Worm (Caenorhabditis elegans) whole organism, late embryonic: ENCODE results near the gene C26E1.2.
A peak's percentile ranks its signal among the peaks of the same experiment; 100 is the strongest.

Experiments
- C38D4.7 ChIP-seq: fragments of 200-800 bp; sonication (Bioruptor generic); optimal IDR thresholded peaks from 2 replicates; lab custom pipeline; 2018; ENCODE audit warnings: mild to moderate bottlenecking, missing genetic modification characterization, moderate library complexity, missing compliant biosample characterization
- F13H6.1 ChIP-seq: sonication (generic microtip); optimal IDR thresholded peaks from 2 replicates; lab custom pipeline; 2016; ENCODE audit warnings: missing genetic modification characterization, missing compliant biosample characterization
- K02D7.2 ChIP-seq: sonication (generic microtip); optimal IDR thresholded peaks from 2 replicates; lab custom pipeline; 2017; ENCODE audit warnings: mild to moderate bottlenecking, missing genetic modification characterization, missing compliant biosample characterization
- K09A11.1 ChIP-seq: sonication (generic microtip); optimal IDR thresholded peaks from 2 replicates; lab custom pipeline; 2017; ENCODE audit warnings: antibody characterized with exemption, mild to moderate bottlenecking, missing genetic modification characterization, missing compliant biosample characterization; ENCODE audit not compliant: insufficient read depth
- Y22D7AL.16 ChIP-seq: sonication (generic microtip); optimal IDR thresholded peaks from 2 replicates; lab custom pipeline; 2016; ENCODE audit warnings: missing genetic modification characterization, missing compliant biosample characterization
- ahr-1 ChIP-seq: sonication (generic microtip); optimal IDR thresholded peaks from 2 replicates; lab custom pipeline; 2016; ENCODE audit warnings: missing genetic modification characterization, missing compliant biosample characterization
- ceh-14 ChIP-seq: sonication (generic microtip); optimal IDR thresholded peaks from 2 replicates; lab custom pipeline; 2016; ENCODE audit warnings: missing genotype, missing genetic modification characterization, missing compliant biosample characterization
- ceh-18 ChIP-seq: sonication (generic microtip); optimal IDR thresholded peaks from 2 replicates; lab custom pipeline; 2016; ENCODE audit warnings: missing genetic modification characterization, missing compliant biosample characterization
- ceh-2 ChIP-seq: sonication (generic microtip); optimal IDR thresholded peaks from 2 replicates; lab custom pipeline; 2016; ENCODE audit warnings: missing genotype, missing genetic modification characterization, missing compliant biosample characterization
- ceh-22 ChIP-seq: sonication (generic microtip); optimal IDR thresholded peaks from 2 replicates; lab custom pipeline; 2017; ENCODE audit warnings: missing biosample characterization, missing genetic modification characterization
- ceh-30 ChIP-seq: fragments of 150-350 bp; optimal IDR thresholded peaks from 2 replicates; lab custom pipeline; 2014; ENCODE audit warnings: missing biosample characterization, missing genetic modification characterization
- ceh-34 ChIP-seq: sonication (generic microtip); optimal IDR thresholded peaks from 2 replicates; lab custom pipeline; 2016; ENCODE audit warnings: mild to moderate bottlenecking, missing genetic modification characterization, missing compliant biosample characterization
- ceh-45 ChIP-seq: fragments of 200-800 bp; sonication (Bioruptor generic); IDR thresholded peaks from 2 replicates; pipeline ENCODE4 v1.3.6; 2022; ENCODE audit warnings: missing genetic modification reagents, missing genetic modification characterization, missing compliant biosample characterization
- ceh-6 ChIP-seq: fragments of 200-800 bp; sonication (Bioruptor generic); optimal IDR thresholded peaks from 2 replicates; lab custom pipeline; 2018; ENCODE audit warnings: mild to moderate bottlenecking, missing genetic modification characterization, missing compliant biosample characterization
- dmd-4 ChIP-seq: sonication (generic microtip); optimal IDR thresholded peaks from 2 replicates; lab custom pipeline; 2016; ENCODE audit warnings: borderline replicate concordance, missing genetic modification characterization, missing compliant biosample characterization
- dve-1 ChIP-seq: sonication (generic microtip); optimal IDR thresholded peaks from 2 replicates; lab custom pipeline; 2017; ENCODE audit warnings: antibody characterized with exemption, mild to moderate bottlenecking, missing genetic modification characterization, missing compliant biosample characterization
- elt-2 ChIP-seq: sonication (generic microtip); optimal IDR thresholded peaks from 2 replicates; lab custom pipeline; 2016; ENCODE audit warnings: missing genetic modification reagents, missing genetic modification characterization, missing compliant biosample characterization
- ets-4 ChIP-seq: sonication (generic microtip); optimal IDR thresholded peaks from 2 replicates; lab custom pipeline; 2016; ENCODE audit warnings: missing genetic modification characterization, missing compliant biosample characterization
- eyg-1 ChIP-seq: sonication (generic microtip); optimal IDR thresholded peaks from 2 replicates; lab custom pipeline; 2016; ENCODE audit warnings: missing genotype, missing genetic modification characterization, missing compliant biosample characterization
- fax-1 ChIP-seq: sonication (generic microtip); optimal IDR thresholded peaks from 2 replicates; lab custom pipeline; 2016; ENCODE audit warnings: missing genotype, missing genetic modification characterization, missing compliant biosample characterization
- fkh-10 ChIP-seq: fragments of 150-350 bp; optimal IDR thresholded peaks from 2 replicates; lab custom pipeline; 2014; ENCODE audit warnings: missing biosample characterization, missing genetic modification reagents, missing genetic modification characterization
- fkh-6 ChIP-seq: sonication (generic microtip); optimal IDR thresholded peaks from 2 replicates; lab custom pipeline; 2016; ENCODE audit warnings: missing genetic modification characterization, missing compliant biosample characterization
- gmeb-2 ChIP-seq: sonication (generic microtip); optimal IDR thresholded peaks from 2 replicates; lab custom pipeline; 2016; ENCODE audit warnings: missing genetic modification characterization, inconsistent platforms, missing compliant biosample characterization
- hlh-15 ChIP-seq: sonication (generic microtip); optimal IDR thresholded peaks from 2 replicates; lab custom pipeline; 2016; ENCODE audit warnings: missing genetic modification characterization, missing compliant biosample characterization
- hlh-8 ChIP-seq: sonication (generic microtip); optimal IDR thresholded peaks from 2 replicates; lab custom pipeline; 2016; ENCODE audit warnings: missing genotype, missing genetic modification characterization, missing compliant biosample characterization
- lin-11 ChIP-seq: fragments of 200-800 bp; sonication (Bioruptor generic); optimal IDR thresholded peaks from 2 replicates; lab custom pipeline; 2018; ENCODE audit warnings: mild to moderate bottlenecking, missing genetic modification characterization, missing compliant biosample characterization
- madf-2 ChIP-seq: sonication (generic microtip); optimal IDR thresholded peaks from 2 replicates; lab custom pipeline; 2017; ENCODE audit warnings: missing genetic modification characterization, missing compliant biosample characterization
- nfya-1 ChIP-seq: sonication (generic microtip); optimal IDR thresholded peaks from 2 replicates; lab custom pipeline; 2017; ENCODE audit warnings: missing genetic modification characterization, mild to moderate bottlenecking, missing compliant biosample characterization, antibody characterized with exemption, moderate library complexity
- nhr-11 ChIP-seq: fragments of 150-350 bp; optimal IDR thresholded peaks from 2 replicates; lab custom pipeline; 2014; ENCODE audit warnings: missing biosample characterization, missing genetic modification characterization
- npax-4 ChIP-seq: sonication (generic microtip); optimal IDR thresholded peaks from 2 replicates; lab custom pipeline; 2016; ENCODE audit warnings: missing genetic modification characterization, missing compliant biosample characterization
- odd-2 ChIP-seq: sonication (generic microtip); optimal IDR thresholded peaks from 2 replicates; lab custom pipeline; 2017; ENCODE audit warnings: antibody characterized with exemption, mild to moderate bottlenecking, missing genetic modification characterization, missing compliant biosample characterization
- pat-9 ChIP-seq: fragments of 200-800 bp; sonication (Bioruptor generic); optimal IDR thresholded peaks from 2 replicates; lab custom pipeline; 2018; ENCODE audit warnings: mild to moderate bottlenecking, missing genetic modification characterization, moderate library complexity, missing compliant biosample characterization
- pax-1 ChIP-seq: fragments of 150-350 bp; optimal IDR thresholded peaks from 2 replicates; lab custom pipeline; 2014; ENCODE audit warnings: missing biosample characterization, missing genetic modification characterization
- pha-2 ChIP-seq: sonication (generic microtip); optimal IDR thresholded peaks from 2 replicates; lab custom pipeline; 2017; ENCODE audit warnings: mild to moderate bottlenecking, missing genetic modification characterization, missing compliant biosample characterization
- pros-1 ChIP-seq: fragments of 150-350 bp; optimal IDR thresholded peaks from 2 replicates; lab custom pipeline; 2014; ENCODE audit warnings: missing biosample characterization, missing genetic modification reagents, missing genetic modification characterization
- ref-2 ChIP-seq: sonication (generic microtip); optimal IDR thresholded peaks from 2 replicates; lab custom pipeline; 2016; ENCODE audit warnings: missing genetic modification characterization, missing compliant biosample characterization
- sdc-2 ChIP-seq: sonication (generic microtip); optimal IDR thresholded peaks from 2 replicates; lab custom pipeline; 2016; ENCODE audit warnings: missing genotype, missing genetic modification characterization, missing compliant biosample characterization
- sox-2 ChIP-seq: fragments of 200-800 bp; sonication (Bioruptor generic); IDR thresholded peaks from 2 replicates; pipeline ENCODE4 v1.3.6; 2022; ENCODE audit warnings: missing genetic modification reagents, missing genetic modification characterization, missing compliant biosample characterization
- sox-4 ChIP-seq: sonication (generic microtip); optimal IDR thresholded peaks from 2 replicates; lab custom pipeline; 2017; ENCODE audit warnings: mild to moderate bottlenecking, missing genetic modification characterization, inconsistent platforms, missing compliant biosample characterization
- unc-42 ChIP-seq: sonication (generic microtip); optimal IDR thresholded peaks from 2 replicates; lab custom pipeline; 2016; ENCODE audit warnings: missing genotype, missing genetic modification characterization, missing compliant biosample characterization
- unc-86 ChIP-seq: sonication (generic microtip); optimal IDR thresholded peaks from 2 replicates; lab custom pipeline; 2016; ENCODE audit warnings: missing genetic modification characterization, missing compliant biosample characterization
- zip-5 ChIP-seq: sonication (generic microtip); optimal IDR thresholded peaks from 2 replicates; lab custom pipeline; 2016; ENCODE audit warnings: missing genetic modification characterization, missing compliant biosample characterization
- ztf-16 ChIP-seq: sonication (generic microtip); optimal IDR thresholded peaks from 2 replicates; lab custom pipeline; 2017; ENCODE audit warnings: missing genetic modification characterization, missing compliant biosample characterization

The C26E1.2 gene

ce11 chrV:13301443-13301842 is 3.5 kb upstream of the C26E1.2 start, which contains the start of gene ceh-79:
TSS of gene ceh-79 (plus strand) at chrV:13301833.
- TF ChIP-seq elt-2 (tag; lab: Kevin White, UChicago), result peak; percentile 64
- no peak for TF ChIP-seq ceh-2 (tag; lab: Kevin White, UChicago)

- TF ChIP-seq ceh-45 (GFP tag; lab: Robert Waterston, UW) (no peak), Y22D7AL.16 (no peak), ztf-16 (no peak)
These were observed 3.7 kb downstream of the C26E1.2 start, which contains the start of gene C50B6.1 for ce11 chrV:13308616-13309015. TSS of gene C50B6.1 (plus strand) at chrV:13308916.

- no peak for TF ChIP-seq nfya-1 (tag; lab: Kevin White, UChicago)
- no peak for TF ChIP-seq dve-1 (tag; lab: Kevin White, UChicago)
- no peak for TF ChIP-seq hlh-15 (tag; lab: Kevin White, UChicago)
- TF ChIP-seq fax-1, result no peak
- no peak for TF ChIP-seq ztf-16
- no peak for TF ChIP-seq madf-2 (tag; lab: Kevin White, UChicago)
- TF ChIP-seq elt-2 (tag; lab: Kevin White, UChicago), result no peak
- no peak for TF ChIP-seq K09A11.1 (tag; lab: Kevin White, UChicago)
- no peak for TF ChIP-seq ceh-34
- no peak for TF ChIP-seq gmeb-2 (tag; lab: Kevin White, UChicago)
- TF ChIP-seq ceh-18 (tag; lab: Kevin White, UChicago), result no peak
- no peak for TF ChIP-seq lin-11 (tag; lab: Kevin White, UChicago)
- TF ChIP-seq nhr-11 (tag; lab: Kevin White, UChicago), result no peak
- TF ChIP-seq pax-1 (tag; lab: Kevin White, UChicago), result no peak
- TF ChIP-seq F13H6.1 (tag; lab: Kevin White, UChicago), result no peak
- TF ChIP-seq odd-2 (tag; lab: Kevin White, UChicago), result no peak
These were observed 4.9 kb downstream of the C26E1.2 start for ce11 chrV:13309806-13310205.

ce11 chrV:13312210-13312676 is 7.3 kb downstream of the C26E1.2 start, which contains the start of gene nasp-2:
TSS of gene nasp-2 (minus strand) at chrV:13312260.
- TF ChIP-seq pat-9 (tag; lab: Kevin White, UChicago) (no peak), fkh-10 (GFP tag; lab: Kevin White, UChicago) (no peak), ref-2 (tag; lab: Kevin White, UChicago) (no peak), fax-1 (no peak), sdc-2 (no peak), ztf-16 (no peak), K02D7.2 (tag; lab: Kevin White, UChicago) (no peak), ceh-6 (GFP tag; lab: Kevin White, UChicago) (no peak), K09A11.1 (tag; lab: Kevin White, UChicago) (no peak), zip-5 (tag; lab: Kevin White, UChicago) (no peak), sox-4 (no peak), eyg-1 (no peak), ceh-18 (tag; lab: Kevin White, UChicago) (no peak), fkh-6 (tag; lab: Kevin White, UChicago) (no peak), ahr-1 (tag; lab: Kevin White, UChicago) (no peak)

- TF ChIP-seq unc-86, result no peak
- no peak for TF ChIP-seq sox-2
- no peak for TF ChIP-seq ceh-14
- no peak for TF ChIP-seq ceh-30 (tag; lab: Kevin White, UChicago)
- TF ChIP-seq ceh-22, result no peak
- no peak for TF ChIP-seq pha-2 (tag; lab: Kevin White, UChicago)
- no peak for TF ChIP-seq C38D4.7 (GFP tag; lab: Kevin White, UChicago)
- TF ChIP-seq eyg-1, result no peak
- no peak for TF ChIP-seq madf-2 (tag; lab: Kevin White, UChicago)
- peak; percentile 85 for TF ChIP-seq ets-4 (tag; lab: Kevin White, UChicago)
- peak; percentile 74 for TF ChIP-seq ref-2 (tag; lab: Kevin White, UChicago)
- peak; percentile 12 for TF ChIP-seq fax-1
- no peak for TF ChIP-seq dmd-4 (tag; lab: Kevin White, UChicago)
- peak; percentile 89 for TF ChIP-seq ceh-2 (tag; lab: Kevin White, UChicago)
- no peak for TF ChIP-seq hlh-15 (tag; lab: Kevin White, UChicago)
- no peak for TF ChIP-seq npax-4
- peak; percentile 72 for TF ChIP-seq unc-42 (tag; lab: Kevin White, UChicago)
- no peak for TF ChIP-seq fkh-6 (tag; lab: Kevin White, UChicago)
- TF ChIP-seq lin-11 (tag; lab: Kevin White, UChicago), result no peak
- no peak for TF ChIP-seq pros-1
- no peak for TF ChIP-seq fkh-10 (GFP tag; lab: Kevin White, UChicago)
- no peak for TF ChIP-seq ahr-1 (tag; lab: Kevin White, UChicago)
- no peak for TF ChIP-seq ceh-18 (tag; lab: Kevin White, UChicago)
- peak; percentile 74 for TF ChIP-seq hlh-8 (tag; lab: Kevin White, UChicago)
These were observed 8.2 kb downstream of the C26E1.2 start, which contains the start of gene C50B6.3 for ce11 chrV:13313045-13313623. TSS of gene C50B6.3 (plus strand) at chrV:13313573.
